Fruit fly (Drosophila melanogaster) whole organism, embryonic: ENCODE results near the gene senju.

ENCODE experiments used
- B-H2 ChIP-seq: fragments of 200-800 bp; sonication (Bioruptor generic); optimal IDR thresholded peaks from 2 replicates; lab custom pipeline; 2018; ENCODE audit warnings: missing biosample characterization, mild to moderate bottlenecking, missing genetic modification characterization
- Blimp-1 ChIP-seq: fragments of 200-800 bp; sonication (Bioruptor generic); optimal IDR thresholded peaks from 3 replicates; lab custom pipeline; 2018; ENCODE audit warnings: missing biosample characterization, missing genetic modification characterization, mild to moderate bottlenecking, moderate library complexity, missing genetic modification reagents
- BtbVII ChIP-seq: fragments of 200-800 bp; sonication (Bioruptor generic); optimal IDR thresholded peaks from 3 replicates; lab custom pipeline; 2017; ENCODE audit warnings: missing biosample characterization, mild to moderate bottlenecking, missing genetic modification characterization
- CG10366 ChIP-seq: fragments of 200-800 bp; sonication (Bioruptor generic); IDR thresholded peaks from 2 replicates; pipeline ENCODE4 v1.3.6; 2022; ENCODE audit warnings: missing biosample characterization, missing genetic modification characterization
- CG11504 ChIP-seq: fragments of 200-800 bp; sonication (Bioruptor generic); optimal IDR thresholded peaks from 3 replicates; lab custom pipeline; 2019; ENCODE audit warnings: missing biosample characterization, mild to moderate bottlenecking, missing genetic modification characterization, moderate library complexity
- CG13624 ChIP-seq: fragments of 200-800 bp; sonication (Bioruptor generic); optimal IDR thresholded peaks from 2 replicates; lab custom pipeline; 2016; ENCODE audit warnings: missing biosample characterization, missing genetic modification characterization
- CG15011 ChIP-seq: fragments of 200-800 bp; sonication (Bioruptor generic); optimal IDR thresholded peaks from 3 replicates; lab custom pipeline; 2018; ENCODE audit warnings: missing biosample characterization, mild to moderate bottlenecking, missing genetic modification characterization
- CG15514 ChIP-seq: fragments of 200-800 bp; sonication (Bioruptor generic); optimal IDR thresholded peaks from 3 replicates; lab custom pipeline; 2017; ENCODE audit warnings: missing biosample characterization, missing genetic modification characterization, mild to moderate bottlenecking, moderate library complexity, missing genetic modification reagents
- CG16813 ChIP-seq: fragments of 200-800 bp; sonication (Bioruptor generic); IDR thresholded peaks from 3 replicates; pipeline ENCODE4 v1.3.6; 2022; ENCODE audit warnings: missing biosample characterization, missing genetic modification characterization; ENCODE audit not compliant: partially characterized antibody
- CG1832 ChIP-seq: fragments of 200-800 bp; sonication (Bioruptor generic); optimal IDR thresholded peaks from 2 replicates; lab custom pipeline; 2017; ENCODE audit warnings: missing biosample characterization, mild to moderate bottlenecking, missing genetic modification characterization, inconsistent platforms
- CG18599 ChIP-seq: fragments of 200-800 bp; sonication (Bioruptor generic); optimal IDR thresholded peaks from 3 replicates; lab custom pipeline; 2017; ENCODE audit warnings: missing biosample characterization, missing genetic modification characterization, mild to moderate bottlenecking, moderate library complexity, missing genetic modification reagents
- CG2875 ChIP-seq: fragments of 200-800 bp; sonication (Bioruptor generic); optimal IDR thresholded peaks from 2 replicates; lab custom pipeline; 2017; ENCODE audit warnings: missing biosample characterization, mild to moderate bottlenecking, missing genetic modification characterization, missing genetic modification reagents
- CG2889 ChIP-seq: fragments of 200-800 bp; sonication (Bioruptor generic); IDR thresholded peaks from 3 replicates; pipeline ENCODE4 v1.3.6; 2022; ENCODE audit warnings: missing biosample characterization, missing genetic modification characterization
- CG30020 ChIP-seq: fragments of 200-800 bp; optimal IDR thresholded peaks from 2 replicates; lab custom pipeline; 2019; ENCODE audit warnings: missing biosample characterization, mild to moderate bottlenecking, missing genetic modification characterization, moderate library complexity
- CG31224 ChIP-seq: fragments of 200-800 bp; sonication (Bioruptor generic); IDR thresholded peaks from 2 replicates; pipeline ENCODE4 v1.3.6; 2022; ENCODE audit warnings: missing biosample characterization, missing genetic modification characterization
- CG31441 ChIP-seq: fragments of 200-800 bp; sonication (Bioruptor generic); IDR thresholded peaks from 2 replicates; pipeline ENCODE4 v1.3.6; 2022; ENCODE audit warnings: missing biosample characterization, missing genetic modification characterization
- CG33213 ChIP-seq: fragments of 200-800 bp; sonication (Bioruptor generic); optimal IDR thresholded peaks from 3 replicates; lab custom pipeline; 2016; ENCODE audit warnings: missing biosample characterization, missing genetic modification characterization
- CG33557 ChIP-seq: fragments of 200-800 bp; sonication (Bioruptor generic); optimal IDR thresholded peaks from 2 replicates; lab custom pipeline; 2019; ENCODE audit warnings: missing biosample characterization, mild to moderate bottlenecking, missing genetic modification characterization, moderate library complexity
- CG34224 ChIP-seq: fragments of 200-800 bp; sonication (Bioruptor generic); IDR thresholded peaks from 3 replicates; pipeline ENCODE4 v1.3.6; 2022; ENCODE audit warnings: missing biosample characterization, missing genetic modification characterization; ENCODE audit not compliant: partially characterized antibody
- CG4707 ChIP-seq: fragments of 200-800 bp; sonication (Bioruptor generic); optimal IDR thresholded peaks from 2 replicates; lab custom pipeline; 2018; ENCODE audit warnings: missing biosample characterization, mild to moderate bottlenecking, missing genetic modification characterization, moderate library complexity
- CG4854 ChIP-seq: fragments of 200-800 bp; sonication (Bioruptor generic); optimal IDR thresholded peaks from 2 replicates; lab custom pipeline; 2016; ENCODE audit warnings: missing biosample characterization, missing genetic modification characterization, inconsistent platforms
- CG6689 ChIP-seq: fragments of 200-800 bp; sonication (Bioruptor generic); IDR thresholded peaks from 2 replicates; pipeline ENCODE4 v1.3.6; 2022; ENCODE audit warnings: missing biosample characterization, missing genetic modification characterization
- CG7556 ChIP-seq: fragments of 200-800 bp; sonication (Bioruptor generic); optimal IDR thresholded peaks from 2 replicates; lab custom pipeline; 2017; ENCODE audit warnings: missing biosample characterization, mild to moderate bottlenecking, missing genetic modification characterization
- CG8388 ChIP-seq: fragments of 200-800 bp; sonication (Bioruptor generic); optimal IDR thresholded peaks from 2 replicates; lab custom pipeline; 2019; ENCODE audit warnings: missing biosample characterization, mild to moderate bottlenecking, missing genetic modification characterization, moderate library complexity
- CG9609 ChIP-seq: fragments of 200-800 bp; sonication (Bioruptor generic); optimal IDR thresholded peaks from 3 replicates; lab custom pipeline; 2016; ENCODE audit warnings: missing biosample characterization, missing genetic modification characterization
- Dll ChIP-seq: fragments of 200-800 bp; sonication (Bioruptor generic); IDR thresholded peaks from 4 replicates; pipeline ENCODE4 v1.3.6; 2022; ENCODE audit warnings: missing biosample characterization, missing genetic modification characterization; ENCODE audit not compliant: partially characterized antibody
- E2f2 ChIP-seq: fragments of 200-800 bp; sonication (Bioruptor generic); IDR thresholded peaks from 2 replicates; pipeline ENCODE4 v1.3.6; 2022; ENCODE audit warnings: missing biosample characterization, missing genetic modification characterization
- Elba2 ChIP-seq: fragments of 200-800 bp; sonication (Bioruptor generic); optimal IDR thresholded peaks from 3 replicates; lab custom pipeline; 2016; ENCODE audit warnings: missing biosample characterization, missing genetic modification characterization
- H2.0 ChIP-seq: fragments of 200-800 bp; sonication (Bioruptor generic); IDR thresholded peaks from 2 replicates; pipeline ENCODE4 v1.3.6; 2022; ENCODE audit warnings: missing biosample characterization, missing genetic modification characterization
- HHEX ChIP-seq: fragments of 200-800 bp; sonication (Bioruptor generic); optimal IDR thresholded peaks from 3 replicates; lab custom pipeline; 2017; ENCODE audit warnings: missing biosample characterization, mild to moderate bottlenecking, missing genetic modification characterization, missing genetic modification reagents
- HLH3B ChIP-seq: fragments of 200-800 bp; sonication (Bioruptor generic); IDR thresholded peaks from 2 replicates; pipeline ENCODE4 v1.3.6; 2022; ENCODE audit warnings: missing biosample characterization, missing genetic modification characterization
- Hmr ChIP-seq: fragments of 200-800 bp; sonication (Bioruptor generic); optimal IDR thresholded peaks from 3 replicates; lab custom pipeline; 2017; ENCODE audit warnings: mild to moderate bottlenecking, missing biosample characterization, missing genetic modification reagents, missing genetic modification characterization
- Max ChIP-seq: fragments of 200-800 bp; sonication (Bioruptor generic); optimal IDR thresholded peaks from 2 replicates; lab custom pipeline; 2016; ENCODE audit warnings: missing biosample characterization, mild to moderate bottlenecking, missing genetic modification characterization
- Tbp ChIP-seq: fragments of >200 bp; optimal IDR thresholded peaks from 2 replicates; lab custom pipeline; 2018; ENCODE audit warnings: missing biosample characterization, missing genetic modification characterization
- amos ChIP-seq: fragments of 200-800 bp; sonication (Bioruptor generic); IDR thresholded peaks from 2 replicates; pipeline ENCODE4 v1.3.6; 2022; ENCODE audit warnings: missing biosample characterization, missing genetic modification characterization; ENCODE audit not compliant: partially characterized antibody
- dysf ChIP-seq: fragments of 200-800 bp; sonication (Bioruptor generic); IDR thresholded peaks from 3 replicates; pipeline ENCODE4 v1.3.6; 2022; ENCODE audit warnings: missing biosample characterization, missing genetic modification characterization
- exex ChIP-seq: fragments of 200-800 bp; sonication (Bioruptor generic); optimal IDR thresholded peaks from 4 replicates; lab custom pipeline; 2018; ENCODE audit warnings: missing biosample characterization, mild to moderate bottlenecking, missing genetic modification characterization, moderate library complexity
- gcm2 ChIP-seq: fragments of 200-800 bp; sonication (Bioruptor generic); optimal IDR thresholded peaks from 2 replicates; lab custom pipeline; 2016; ENCODE audit warnings: missing biosample characterization, missing genetic modification characterization
- nmo ChIP-seq: fragments of 200-800 bp; sonication (Bioruptor generic); optimal IDR thresholded peaks from 2 replicates; lab custom pipeline; 2018; ENCODE audit warnings: missing biosample characterization, mild to moderate bottlenecking, missing genetic modification characterization, moderate library complexity
- nom ChIP-seq: fragments of 200-800 bp; sonication (Bioruptor generic); optimal IDR thresholded peaks from 2 replicates; lab custom pipeline; 2017; ENCODE audit warnings: missing biosample characterization, missing genetic modification characterization, mild to moderate bottlenecking, moderate library complexity, missing genetic modification reagents
- odd ChIP-seq: fragments of 200-800 bp; sonication (Bioruptor generic); optimal IDR thresholded peaks from 2 replicates; lab custom pipeline; 2017; ENCODE audit warnings: missing biosample characterization, mild to moderate bottlenecking, missing genetic modification characterization
- pb ChIP-seq: fragments of 200-800 bp; sonication (Bioruptor generic); optimal IDR thresholded peaks from 3 replicates; lab custom pipeline; 2016; ENCODE audit warnings: missing biosample characterization, missing genetic modification characterization
- prd ChIP-seq, 3 experiments: fragments of >200 bp in 2 of 3; fragments of 200-800 bp in 1 of 3; sonication (Bioruptor generic) in 1 of 3; optimal IDR thresholded peaks in 2 of 3; IDR thresholded peaks in 1 of 3; 2 replicates in 2 of 3; 3 replicates in 1 of 3; pipeline versions ENCODE4 v1.3.6 to Lab custom; 2017 to 2022; ENCODE audit warnings: missing biosample characterization in 1 of 3, missing genetic modification characterization in 1 of 3
- psq ChIP-seq: fragments of 200-800 bp; sonication (Bioruptor generic); optimal IDR thresholded peaks from 2 replicates; lab custom pipeline; 2017; ENCODE audit warnings: missing biosample characterization, missing genetic modification characterization
- sd ChIP-seq: fragments of 200-800 bp; sonication (Bioruptor generic); optimal IDR thresholded peaks from 3 replicates; lab custom pipeline; 2018; ENCODE audit warnings: missing biosample characterization, mild to moderate bottlenecking, missing genetic modification characterization, moderate library complexity
- sisA ChIP-seq: fragments of 200-800 bp; sonication (Bioruptor generic); IDR thresholded peaks from 2 replicates; pipeline ENCODE4 v1.3.6; 2022; ENCODE audit warnings: missing biosample characterization, missing genetic modification characterization
- slou ChIP-seq: fragments of 200-800 bp; sonication (Bioruptor generic); optimal IDR thresholded peaks from 3 replicates; lab custom pipeline; 2016; ENCODE audit warnings: missing biosample characterization, missing genetic modification characterization
- stc ChIP-seq: fragments of 200-800 bp; sonication (Bioruptor generic); IDR thresholded peaks from 2 replicates; pipeline ENCODE4 v1.3.6; 2022; ENCODE audit warnings: missing biosample characterization, missing genetic modification characterization
- toy ChIP-seq: fragments of 200-800 bp; sonication (Bioruptor generic); IDR thresholded peaks from 2 replicates; pipeline ENCODE4 v1.3.6; 2022; ENCODE audit warnings: missing biosample characterization, missing genetic modification characterization

Gene senju

DNA sequence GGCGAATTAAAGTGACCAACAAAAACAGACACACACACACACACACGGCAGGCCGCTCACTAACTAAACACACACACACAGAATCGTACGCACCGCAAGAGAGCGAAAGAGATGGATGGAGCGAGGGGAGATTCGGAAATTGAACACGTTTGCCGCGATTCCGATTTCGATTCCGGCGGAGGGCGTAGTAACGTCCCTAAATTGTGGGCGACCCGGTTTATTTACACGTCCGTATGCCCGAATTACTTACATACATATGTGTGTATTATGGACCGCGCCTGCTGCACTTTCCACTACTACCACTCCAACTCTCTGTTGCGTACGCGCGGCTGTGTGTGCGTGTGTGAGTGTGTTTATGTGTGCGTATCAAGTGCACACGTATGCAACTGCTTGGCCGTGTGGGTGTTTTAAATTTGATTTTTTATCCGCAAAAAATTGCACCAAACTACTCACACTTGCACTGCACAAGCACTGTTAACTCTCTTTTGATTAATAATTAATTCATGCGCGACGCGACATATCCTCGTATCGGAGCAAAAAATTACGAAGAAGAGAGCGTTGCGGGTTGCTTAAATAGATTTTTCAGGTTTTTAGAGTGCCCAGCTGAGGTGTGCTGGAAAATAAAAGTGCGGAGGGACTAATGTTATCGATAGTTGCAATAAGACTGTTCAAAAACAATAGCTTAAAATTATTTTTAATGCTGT is 40.5 kb downstream of the senju start, which contains the start of gene Pgant5 (continued):
- TF ChIP-seq CG34224 (GFP tag; lab: Robert Waterston, UW) (no peak; the same call in 2 of the 3 replicates), Tbp (GFP tag; lab: Kevin White, UChicago) (peak; percentile 26), sisA (GFP tag; lab: Robert Waterston, UW) (no peak), HHEX (GFP tag; lab: Kevin White, UChicago) (no peak), CG7556 (peak; percentile 12), CG11504 (tag; lab: Kevin White, UChicago) (no peak), odd (GFP tag; lab: Kevin White, UChicago) (no peak), H2.0 (GFP tag; lab: Robert Waterston, UW) (0 out of 2 replicates have a peak, but pooled peaks have one; percentile 11), CG2875 (GFP tag; lab: Kevin White, UChicago) (no peak), amos (peak; percentile 10), BtbVII (no peak), CG33557 (GFP tag; lab: Kevin White, UChicago) (no peak), dysf (GFP tag; lab: Robert Waterston, UW) (no peak), CG15011 (GFP tag; lab: Kevin White, UChicago) (no peak), stc (GFP tag; lab: Robert Waterston, UW) (no peak), CG15514 (GFP tag; lab: Kevin White, UChicago) (peak; percentile 26), exex (tag; lab: Kevin White, UChicago) (peak; percentile 15), CG13624 (GFP tag; lab: Kevin White, UChicago) (no peak), CG9609 (GFP tag; lab: Kevin White, UChicago) (peak; percentile 17), nom (GFP tag; lab: Kevin White, UChicago) (peak; percentile 65), sd (tag; lab: Kevin White, UChicago) (peak; percentile 13), slou (no peak), nmo (GFP tag; lab: Kevin White, UChicago) (no peak), Dll (GFP tag; lab: Robert Waterston, UW) (no peak), CG16813 (GFP tag; lab: Robert Waterston, UW) (no peak), CG4707 (GFP tag; lab: Kevin White, UChicago) (no peak), CG1832 (GFP tag; lab: Kevin White, UChicago) (peak; percentile 77), CG6689 (GFP tag; lab: Robert Waterston, UW) (no peak), CG4854 (no peak), CG18599 (GFP tag; lab: Kevin White, UChicago) (peak; percentile 41), E2f2 (no peak), gcm2 (no peak), toy (no peak), CG30020 (tag; lab: Kevin White, UChicago) (no peak), CG2889 (GFP tag; lab: Robert Waterston, UW) (no peak), Max (GFP tag; lab: Kevin White, UChicago) (no peak), CG31224 (no peak), B-H2 (GFP tag; lab: Kevin White, UChicago) (no peak), CG33213 (GFP tag; lab: Kevin White, UChicago) (no peak), Hmr (GFP tag; lab: Kevin White, UChicago) (peak; percentile 40), CG10366 (GFP tag; lab: Robert Waterston, UW) (no peak), HLH3B (GFP tag; lab: Robert Waterston, UW) (no peak), prd (optimal IDR thresholded peaks at IDR 0.05; lab: Kevin White, UChicago) (no peak), prd (GFP tag; IDR thresholded peaks at IDR 0.05; lab: Robert Waterston, UW) (no peak), pb (GFP tag; lab: Kevin White, UChicago) (no peak), Elba2 (GFP tag; lab: Kevin White, UChicago) (peak; percentile 64), CG31441 (GFP tag; lab: Robert Waterston, UW) (no peak), psq (GFP tag; lab: Kevin White, UChicago) (no peak), CG8388 (no peak), Blimp-1 (GFP tag; lab: Kevin White, UChicago) (no peak)
